Worm (Caenorhabditis elegans) whole organism, L1 larva: ENCODE data around the gene brd-1.

ENCODE experiments used
- F16B12.6 ChIP-seq: fragments of 150-350 bp; optimal IDR thresholded peaks from 2 replicates; lab custom pipeline; 2014; ENCODE audit warnings: missing biosample characterization, missing genetic modification characterization
- Y116A8C.19 ChIP-seq: sonication (generic microtip); optimal IDR thresholded peaks from 2 replicates; lab custom pipeline; 2016; ENCODE audit warnings: missing compliant biosample characterization, missing genetic modification characterization, borderline replicate concordance
- blmp-1 ChIP-seq: fragments of 150-350 bp; optimal IDR thresholded peaks from 2 replicates; lab custom pipeline; 2014; ENCODE audit warnings: missing biosample characterization, missing genetic modification characterization
- ceh-8 ChIP-seq: fragments of 200-800 bp; sonication (Bioruptor generic); optimal IDR thresholded peaks from 2 replicates; lab custom pipeline; 2018; ENCODE audit warnings: mild to moderate bottlenecking, missing genetic modification characterization, moderate library complexity, missing compliant biosample characterization
- ceh-90 ChIP-seq: sonication (generic microtip); optimal IDR thresholded peaks from 2 replicates; lab custom pipeline; 2016; ENCODE audit warnings: missing genetic modification characterization, missing compliant biosample characterization
- dpl-1 ChIP-seq, 3 experiments: fragments of 150-350 bp in 2 of 3; sonication (generic microtip) in 1 of 3; optimal IDR thresholded peaks; 2 replicates each; lab custom pipeline; 2014 to 2017; ENCODE audit warnings: missing biosample characterization in 3 of 3, missing genetic modification characterization in 3 of 3, missing genetic modification reagents in 3 of 3
- dsc-1 ChIP-seq: sonication (generic microtip); optimal IDR thresholded peaks from 2 replicates; lab custom pipeline; 2016; ENCODE audit warnings: mild to moderate bottlenecking, missing genetic modification characterization, missing compliant biosample characterization
- efl-1 ChIP-seq, 4 experiments: fragments of 150-350 bp; optimal IDR thresholded peaks in 3 of 4; peaks in 1 of 4; 1 replicate in 1 of 4; 2 replicates in 3 of 4; lab custom pipeline; 2014; ENCODE audit warnings: missing biosample characterization in 2 of 4, missing genetic modification characterization in 2 of 4, missing genetic modification reagents in 2 of 4
- efl-3 ChIP-seq: fragments of 200-800 bp; sonication (Bioruptor generic); optimal IDR thresholded peaks from 2 replicates; lab custom pipeline; 2018; ENCODE audit warnings: mild to moderate bottlenecking, missing genetic modification characterization, missing compliant biosample characterization
- egl-13 ChIP-seq: sonication (generic microtip); optimal IDR thresholded peaks from 2 replicates; lab custom pipeline; 2016; ENCODE audit warnings: missing genotype, missing genetic modification reagents, missing genetic modification characterization, missing compliant biosample characterization
- egl-27 ChIP-seq, 2 experiments: fragments of 150-350 bp in 1 of 2; sonication (generic microtip); optimal IDR thresholded peaks; 3 replicates each; lab custom pipeline; 2017 to 2018; ENCODE audit warnings: missing biosample characterization in 2 of 2, missing genetic modification characterization in 2 of 2, missing genetic modification reagents in 2 of 2
- elt-2 ChIP-seq: sonication (generic microtip); optimal IDR thresholded peaks from 2 replicates; lab custom pipeline; 2016; ENCODE audit warnings: missing genetic modification characterization, mild to moderate bottlenecking, inconsistent platforms, missing compliant biosample characterization, missing genetic modification reagents
- elt-3 ChIP-seq, 6 experiments: fragments of 150-350 bp in 1 of 6; sonication (generic microtip); optimal IDR thresholded peaks; 2 replicates each; lab custom pipeline; 2017 to 2018; ENCODE audit warnings: missing biosample characterization in 6 of 6, missing genetic modification characterization in 6 of 6, inconsistent platforms in 1 of 6
- ets-5 ChIP-seq: fragments of 200-800 bp; sonication (Bioruptor generic); IDR thresholded peaks from 2 replicates; pipeline ENCODE4 v1.3.6; 2022; ENCODE audit warnings: missing genetic modification characterization, missing compliant biosample characterization
- fkh-10 ChIP-seq: sonication (generic microtip); optimal IDR thresholded peaks from 2 replicates; lab custom pipeline; 2017; ENCODE audit warnings: missing biosample characterization, missing genetic modification reagents, missing genetic modification characterization
- fkh-8 ChIP-seq: sonication (generic microtip); optimal IDR thresholded peaks from 2 replicates; lab custom pipeline; 2016; ENCODE audit warnings: mild to moderate bottlenecking, missing genetic modification characterization, missing compliant biosample characterization
- hlh-4 ChIP-seq: sonication (generic microtip); optimal IDR thresholded peaks from 2 replicates; lab custom pipeline; 2016; ENCODE audit warnings: mild to moderate bottlenecking, missing genetic modification characterization, missing compliant biosample characterization
- hpl-2 ChIP-seq: fragments of 150-350 bp; optimal IDR thresholded peaks from 2 replicates; lab custom pipeline; 2014; ENCODE audit warnings: missing biosample characterization, missing genetic modification reagents, missing genetic modification characterization
- lin-14 ChIP-seq: fragments of 200-800 bp; sonication (Bioruptor generic); optimal IDR thresholded peaks from 2 replicates; lab custom pipeline; 2018; ENCODE audit warnings: mild to moderate bottlenecking, missing genetic modification characterization, moderate library complexity, missing compliant biosample characterization
- lin-15B ChIP-seq: fragments of 150-350 bp; sonication (generic microtip); optimal IDR thresholded peaks from 3 replicates; lab custom pipeline; 2014; ENCODE audit warnings: missing biosample characterization, missing genetic modification characterization
- lin-35 ChIP-seq, 2 experiments: fragments of 150-350 bp; optimal IDR thresholded peaks; 2 replicates each; lab custom pipeline; 2014; ENCODE audit warnings: missing biosample characterization in 2 of 2, missing genetic modification characterization in 2 of 2, missing genetic modification reagents in 2 of 2
- lir-3 ChIP-seq: sonication (generic microtip); optimal IDR thresholded peaks from 2 replicates; lab custom pipeline; 2016; ENCODE audit warnings: mild to moderate bottlenecking, missing genetic modification characterization, moderate library complexity, missing compliant biosample characterization; ENCODE audit not compliant: poor library complexity
- lsy-2 ChIP-seq, 2 experiments: fragments of 150-350 bp; optimal IDR thresholded peaks; 2 replicates each; lab custom pipeline; 2014; ENCODE audit warnings: missing biosample characterization in 2 of 2, missing genetic modification characterization in 2 of 2
- mab-9 ChIP-seq: fragments of 200-800 bp; sonication (Bioruptor generic); IDR thresholded peaks from 2 replicates; pipeline ENCODE4 v1.3.6; 2022; ENCODE audit warnings: missing genetic modification reagents, missing genetic modification characterization, missing compliant biosample characterization
- mdl-1 ChIP-seq, 2 experiments: fragments of 150-350 bp; optimal IDR thresholded peaks; 2 replicates each; lab custom pipeline; 2014 to 2017; ENCODE audit warnings: missing biosample characterization in 2 of 2, missing genetic modification characterization in 2 of 2, inconsistent platforms in 1 of 2
- mep-1 ChIP-seq: fragments of 150-350 bp; optimal IDR thresholded peaks from 2 replicates; lab custom pipeline; 2014; ENCODE audit warnings: missing biosample characterization, missing genetic modification characterization
- nhr-20 ChIP-seq: sonication (generic microtip); optimal IDR thresholded peaks from 2 replicates; lab custom pipeline; 2016; ENCODE audit warnings: mild to moderate bottlenecking, missing genetic modification characterization, missing compliant biosample characterization
- nhr-237 ChIP-seq: fragments of 150-350 bp; optimal IDR thresholded peaks from 2 replicates; lab custom pipeline; 2014; ENCODE audit warnings: missing biosample characterization, missing genetic modification characterization
- nhr-28 ChIP-seq: fragments of 150-350 bp; optimal IDR thresholded peaks from 2 replicates; lab custom pipeline; 2014; ENCODE audit warnings: missing biosample characterization, missing genetic modification characterization
- nhr-71 ChIP-seq: sonication (generic microtip); optimal IDR thresholded peaks from 2 replicates; lab custom pipeline; 2016; ENCODE audit warnings: mild to moderate bottlenecking, missing genetic modification characterization, moderate library complexity, missing compliant biosample characterization
- nhr-76 ChIP-seq: sonication (generic microtip); optimal IDR thresholded peaks from 2 replicates; lab custom pipeline; 2017; ENCODE audit warnings: missing biosample characterization, missing genetic modification characterization
- nhr-90 ChIP-seq: sonication (generic microtip); optimal IDR thresholded peaks from 2 replicates; lab custom pipeline; 2016; ENCODE audit warnings: mild to moderate bottlenecking, missing genetic modification characterization, missing compliant biosample characterization; ENCODE audit not compliant: poor library complexity
- pqm-1 ChIP-seq: sonication (generic microtip); optimal IDR thresholded peaks from 3 replicates; lab custom pipeline; 2017; ENCODE audit warnings: missing biosample characterization, missing genetic modification characterization
- skn-1 ChIP-seq: fragments of 150-350 bp; optimal IDR thresholded peaks from 2 replicates; lab custom pipeline; 2014; ENCODE audit warnings: missing biosample characterization, missing genetic modification characterization
- snu-23 ChIP-seq: sonication (generic microtip); optimal IDR thresholded peaks from 2 replicates; lab custom pipeline; 2016; ENCODE audit warnings: missing genetic modification characterization, missing compliant biosample characterization
- sup-37 ChIP-seq: fragments of 200-800 bp; sonication (Bioruptor generic); optimal IDR thresholded peaks from 2 replicates; lab custom pipeline; 2018; ENCODE audit warnings: mild to moderate bottlenecking, missing genetic modification characterization, missing compliant biosample characterization
- swsn-7 ChIP-seq: sonication (generic microtip); optimal IDR thresholded peaks from 2 replicates; lab custom pipeline; 2016; ENCODE audit warnings: missing genetic modification characterization, missing compliant biosample characterization
- tbx-2 ChIP-seq: sonication (generic microtip); optimal IDR thresholded peaks from 2 replicates; lab custom pipeline; 2016; ENCODE audit warnings: missing genetic modification characterization, missing compliant biosample characterization
- tlp-1 ChIP-seq: fragments of 150-350 bp; optimal IDR thresholded peaks from 2 replicates; lab custom pipeline; 2014; ENCODE audit warnings: missing biosample characterization, missing genetic modification characterization
- unc-30 ChIP-seq: sonication (generic microtip); optimal IDR thresholded peaks from 2 replicates; lab custom pipeline; 2017; ENCODE audit warnings: missing biosample characterization, missing genetic modification characterization
- vab-15 ChIP-seq: sonication (generic microtip); optimal IDR thresholded peaks from 2 replicates; lab custom pipeline; 2017; ENCODE audit warnings: missing genotype, mild to moderate bottlenecking, missing genetic modification characterization, missing compliant biosample characterization
- xbp-1 ChIP-seq: sonication (generic microtip); optimal IDR thresholded peaks from 2 replicates; lab custom pipeline; 2016; ENCODE audit warnings: missing genetic modification characterization, missing compliant biosample characterization
- zag-1 ChIP-seq: fragments of 150-350 bp; optimal IDR thresholded peaks from 2 replicates; lab custom pipeline; 2014; ENCODE audit warnings: missing biosample characterization, missing genetic modification characterization
- zip-4 ChIP-seq: fragments of 200-800 bp; sonication (Bioruptor generic); optimal IDR thresholded peaks from 2 replicates; lab custom pipeline; 2018; ENCODE audit warnings: mild to moderate bottlenecking, missing genetic modification characterization, moderate library complexity, missing compliant biosample characterization
- ztf-4 ChIP-seq: fragments of 150-350 bp; optimal IDR thresholded peaks from 2 replicates; lab custom pipeline; 2014; ENCODE audit warnings: missing biosample characterization, missing genetic modification characterization

The brd-1 gene

ce11 chrIII:6869268-6869667 lies 20.0 kb downstream of the brd-1 start, which contains the start of the genes cra-1 and kbp-1 (continued):
- TF ChIP-seq F16B12.6 (tag; lab: Kevin White, UChicago) (peak; percentile 7), nhr-20 (tag; lab: Kevin White, UChicago) (peak; percentile 21), mdl-1 (tag; optimal IDR thresholded peaks at IDR 0.05; lab: Kevin White, UChicago) (no peak), fkh-10 (GFP tag; lab: Kevin White, UChicago) (no peak), nhr-76 (tag; lab: Kevin White, UChicago) (no peak), lin-15B (no peak), efl-1 (optimal IDR thresholded peaks at IDR 0.05; lab: Kevin White, UChicago) (peak; percentile 83 to 90), efl-1 (GFP tag; optimal IDR thresholded peaks at IDR 0.05 in 1 of 2; lab: Kevin White, UChicago) (peak; percentile 91 to 99), dsc-1 (tag; lab: Kevin White, UChicago) (no peak), nhr-71 (tag; lab: Kevin White, UChicago) (peak; percentile 56), hlh-4 (tag; lab: Kevin White, UChicago) (no peak)

- TF ChIP-seq nhr-237 (tag; lab: Kevin White, UChicago) (no peak), tlp-1 (tag; lab: Kevin White, UChicago) (no peak), efl-1 (optimal IDR thresholded peaks at IDR 0.05; lab: Kevin White, UChicago) (no peak), efl-1 (GFP tag; optimal IDR thresholded peaks at IDR 0.05 in 1 of 2; lab: Kevin White, UChicago) (peak in 1 of 2 experiments; percentile 74), efl-3 (GFP tag; lab: Kevin White, UChicago) (no peak), egl-27 (tag; optimal IDR thresholded peaks at IDR 0.05; lab: Kevin White, UChicago) (no peak), lir-3 (tag; lab: Kevin White, UChicago) (no peak), swsn-7 (tag; lab: Kevin White, UChicago) (no peak), xbp-1 (tag; lab: Kevin White, UChicago) (no peak), zag-1 (no peak), mep-1 (tag; lab: Kevin White, UChicago) (peak; percentile 7), egl-13 (tag; lab: Kevin White, UChicago) (no peak), lin-15B (no peak), ceh-8 (GFP tag; lab: Kevin White, UChicago) (no peak), nhr-71 (tag; lab: Kevin White, UChicago) (no peak), ets-5 (GFP tag; lab: Robert Waterston, UW) (no peak), sup-37 (GFP tag; lab: Kevin White, UChicago) (no peak), vab-15 (tag; lab: Kevin White, UChicago) (no peak), lin-35 (GFP tag; optimal IDR thresholded peaks at IDR 0.05; lab: Kevin White, UChicago) (peak in 1 of 2 experiments; percentile 22), hpl-2 (no peak), zip-4 (GFP tag; lab: Kevin White, UChicago) (no peak), nhr-90 (tag; lab: Kevin White, UChicago) (no peak), elt-3 (tag; optimal IDR thresholded peaks at IDR 0.05; lab: Kevin White, UChicago) (peak in 3 of 6 experiments; percentile 18 to 81 (median 19)), tbx-2 (tag; lab: Kevin White, UChicago) (no peak), lsy-2 (tag; optimal IDR thresholded peaks at IDR 0.05; lab: Kevin White, UChicago) (peak in 1 of 2 experiments; percentile 16), nhr-28 (tag; lab: Kevin White, UChicago) (no peak), fkh-8 (no peak), skn-1 (tag; lab: Kevin White, UChicago) (no peak), nhr-76 (tag; lab: Kevin White, UChicago) (no peak), dpl-1 (GFP tag; optimal IDR thresholded peaks at IDR 0.05; lab: Kevin White, UChicago) (no peak), lin-14 (GFP tag; lab: Kevin White, UChicago) (peak; percentile 64), elt-2 (tag; lab: Kevin White, UChicago) (peak; percentile 10), snu-23 (peak; percentile 3), mab-9 (GFP tag; lab: Robert Waterston, UW) (no peak), unc-30 (tag; lab: Kevin White, UChicago) (no peak), hlh-4 (tag; lab: Kevin White, UChicago) (no peak), ceh-90 (tag; lab: Kevin White, UChicago) (no peak), blmp-1 (tag; lab: Kevin White, UChicago) (peak; percentile 96), Y116A8C.19 (tag; lab: Kevin White, UChicago) (no peak), pqm-1 (tag; lab: Kevin White, UChicago) (no peak), ztf-4 (tag; lab: Kevin White, UChicago) (no peak)
- TF ChIP-seq, all 84 proteins: peak for 9
These were observed 25.4 kb downstream of the brd-1 start, which contains the start of gene sma-3 for ce11 chrIII:6863901-6864300. Gene sma-3, minus strand, starts transcription at chrIII:6863968.
